Fruit fly (Drosophila melanogaster) whole organism, embryonic: ENCODE data around the gene CG8765.
A peak's percentile ranks its signal among the peaks of the same experiment; 100 is the strongest.

Source experiments
- Atf3 ChIP-seq: fragments of 200-800 bp; sonication (Bioruptor generic); optimal IDR thresholded peaks from 3 replicates; lab custom pipeline; 2016; ENCODE audit warnings: missing biosample characterization, missing genetic modification characterization
- CG10366 ChIP-seq: fragments of 200-800 bp; sonication (Bioruptor generic); IDR thresholded peaks from 2 replicates; pipeline ENCODE4 v1.3.6; 2022; ENCODE audit warnings: missing biosample characterization, missing genetic modification characterization
- CG11093 ChIP-seq: fragments of 200-800 bp; sonication (Bioruptor generic); IDR thresholded peaks from 3 replicates; pipeline ENCODE4 v1.3.6; 2022; ENCODE audit warnings: missing biosample characterization, missing genetic modification characterization
- CG11456 ChIP-seq: fragments of 200-800 bp; sonication (Bioruptor generic); IDR thresholded peaks from 3 replicates; pipeline ENCODE4 v1.3.6; 2022; ENCODE audit warnings: missing biosample characterization, missing genetic modification characterization
- CG13775 ChIP-seq: fragments of 200-800 bp; sonication (Bioruptor generic); optimal IDR thresholded peaks from 3 replicates; lab custom pipeline; 2017; ENCODE audit warnings: missing biosample characterization, mild to moderate bottlenecking, missing genetic modification characterization
- CG14014 ChIP-seq: fragments of 200-800 bp; sonication (Bioruptor generic); IDR thresholded peaks from 2 replicates; pipeline ENCODE4 v1.3.6; 2022; ENCODE audit warnings: missing biosample characterization, missing genetic modification characterization
- CG14050 ChIP-seq: fragments of 200-800 bp; sonication (Bioruptor generic); IDR thresholded peaks from 3 replicates; pipeline ENCODE4 v1.3.6; 2022; ENCODE audit warnings: missing biosample characterization, missing genetic modification characterization
- CG14441 ChIP-seq: fragments of 200-800 bp; sonication (Bioruptor generic); IDR thresholded peaks from 2 replicates; pipeline ENCODE4 v1.3.6; 2022; ENCODE audit warnings: missing biosample characterization, missing genetic modification characterization
- CG15011 ChIP-seq: fragments of 200-800 bp; sonication (Bioruptor generic); optimal IDR thresholded peaks from 3 replicates; lab custom pipeline; 2018; ENCODE audit warnings: missing biosample characterization, mild to moderate bottlenecking, missing genetic modification characterization
- CG15479 ChIP-seq: fragments of 200-800 bp; sonication (Bioruptor generic); optimal IDR thresholded peaks from 3 replicates; lab custom pipeline; 2019; ENCODE audit warnings: missing biosample characterization, mild to moderate bottlenecking, missing genetic modification characterization, moderate library complexity
- CG2129 ChIP-seq: fragments of 200-800 bp; sonication (Bioruptor generic); IDR thresholded peaks from 2 replicates; pipeline ENCODE4 v1.3.6; 2022; ENCODE audit warnings: missing biosample characterization, missing genetic modification characterization; ENCODE audit not compliant: partially characterized antibody
- CG31365 ChIP-seq: fragments of 200-800 bp; sonication (Bioruptor generic); optimal IDR thresholded peaks from 2 replicates; lab custom pipeline; 2018; ENCODE audit warnings: missing biosample characterization, mild to moderate bottlenecking, missing genetic modification characterization
- CG32772 ChIP-seq: fragments of 200-800 bp; sonication (Bioruptor generic); IDR thresholded peaks from 2 replicates; pipeline ENCODE4 v1.3.6; 2022; ENCODE audit warnings: missing biosample characterization, missing genetic modification characterization
- CG3407 ChIP-seq: fragments of 200-800 bp; sonication (Bioruptor generic); optimal IDR thresholded peaks from 2 replicates; lab custom pipeline; 2018; ENCODE audit warnings: missing biosample characterization, mild to moderate bottlenecking, missing genetic modification characterization
- CG5953 ChIP-seq: fragments of 200-800 bp; sonication (Bioruptor generic); IDR thresholded peaks from 2 replicates; pipeline ENCODE4 v1.3.6; 2022; ENCODE audit warnings: missing biosample characterization, missing genetic modification characterization
- CG7928 ChIP-seq: fragments of 200-800 bp; sonication (Bioruptor generic); optimal IDR thresholded peaks from 2 replicates; lab custom pipeline; 2017; ENCODE audit warnings: missing biosample characterization, mild to moderate bottlenecking, missing genetic modification characterization
- Dll ChIP-seq: fragments of 200-800 bp; sonication (Bioruptor generic); IDR thresholded peaks from 4 replicates; pipeline ENCODE4 v1.3.6; 2022; ENCODE audit warnings: missing biosample characterization, missing genetic modification characterization; ENCODE audit not compliant: partially characterized antibody
- HLHmδ ChIP-seq: fragments of 200-800 bp; sonication (Bioruptor generic); optimal IDR thresholded peaks from 2 replicates; lab custom pipeline; 2018; ENCODE audit warnings: missing biosample characterization, mild to moderate bottlenecking, missing genetic modification characterization, moderate library complexity
- HmgZ ChIP-seq: fragments of 200-800 bp; sonication (Bioruptor generic); optimal IDR thresholded peaks from 2 replicates; lab custom pipeline; 2018; ENCODE audit warnings: missing biosample characterization, mild to moderate bottlenecking, missing genetic modification characterization
- Hr51 ChIP-seq, 2 experiments: fragments of 200-800 bp; sonication (Bioruptor generic); optimal IDR thresholded peaks; 2 replicates in 1 of 2; 3 replicates in 1 of 2; lab custom pipeline; 2016 to 2018; ENCODE audit warnings: missing biosample characterization in 2 of 2, missing genetic modification characterization in 2 of 2, mild to moderate bottlenecking in 1 of 2, moderate library complexity in 1 of 2
- Kr ChIP-seq: fragments of 200-800 bp; sonication (Bioruptor generic); optimal IDR thresholded peaks from 2 replicates; lab custom pipeline; 2017; ENCODE audit warnings: missing biosample characterization, mild to moderate bottlenecking, missing genetic modification characterization
- NFAT ChIP-seq: fragments of 200-800 bp; sonication (Bioruptor generic); IDR thresholded peaks from 2 replicates; pipeline ENCODE4 v1.3.6; 2022; ENCODE audit warnings: missing biosample characterization, missing genetic modification characterization
- Nf-YC ChIP-seq: fragments of 200-800 bp; optimal IDR thresholded peaks from 3 replicates; lab custom pipeline; 2019; ENCODE audit warnings: missing biosample characterization, mild to moderate bottlenecking, missing genetic modification characterization, moderate library complexity
- NfI ChIP-seq: fragments of 200-800 bp; sonication (Bioruptor generic); optimal IDR thresholded peaks from 3 replicates; lab custom pipeline; 2018; ENCODE audit warnings: missing biosample characterization, mild to moderate bottlenecking, missing genetic modification characterization, moderate library complexity
- Pdp1 ChIP-seq, 2 experiments: fragments of 200-800 bp; sonication (Bioruptor generic); optimal IDR thresholded peaks; 3 replicates each; lab custom pipeline; 2016; ENCODE audit warnings: missing biosample characterization in 2 of 2, missing genetic modification characterization in 2 of 2, mild to moderate bottlenecking in 1 of 2, moderate library complexity in 1 of 2
- Side ChIP-seq: fragments of 200-800 bp; sonication (Bioruptor generic); optimal IDR thresholded peaks from 2 replicates; lab custom pipeline; 2016; ENCODE audit warnings: missing biosample characterization, missing genetic modification characterization
- Sox100B ChIP-seq: fragments of 200-800 bp; sonication (Bioruptor generic); optimal IDR thresholded peaks from 3 replicates; lab custom pipeline; 2018; ENCODE audit warnings: missing biosample characterization, mild to moderate bottlenecking, missing genetic modification characterization
- Tbp ChIP-seq: fragments of >200 bp; optimal IDR thresholded peaks from 2 replicates; lab custom pipeline; 2018; ENCODE audit warnings: missing biosample characterization, missing genetic modification characterization
- Xbp1 ChIP-seq: fragments of 200-800 bp; sonication (Bioruptor generic); optimal IDR thresholded peaks from 3 replicates; lab custom pipeline; 2016; ENCODE audit warnings: missing biosample characterization, mild to moderate bottlenecking, missing genetic modification characterization
- YL-1 ChIP-seq: fragments of 200-800 bp; sonication (Bioruptor generic); optimal IDR thresholded peaks from 3 replicates; lab custom pipeline; 2017; ENCODE audit warnings: missing biosample characterization, mild to moderate bottlenecking, missing genetic modification characterization
- amos ChIP-seq: fragments of 200-800 bp; sonication (Bioruptor generic); IDR thresholded peaks from 2 replicates; pipeline ENCODE4 v1.3.6; 2022; ENCODE audit warnings: missing biosample characterization, missing genetic modification characterization; ENCODE audit not compliant: partially characterized antibody
- aop ChIP-seq: fragments of 200-800 bp; sonication (Bioruptor generic); IDR thresholded peaks from 2 replicates; pipeline ENCODE4 v1.3.6; 2022; ENCODE audit warnings: missing biosample characterization, missing genetic modification characterization
- ap ChIP-seq: fragments of 200-800 bp; sonication (Bioruptor generic); IDR thresholded peaks from 2 replicates; pipeline ENCODE4 v1.3.6; 2022; ENCODE audit warnings: missing biosample characterization, missing genetic modification characterization
- bbx ChIP-seq: fragments of 200-800 bp; sonication (Bioruptor generic); IDR thresholded peaks from 2 replicates; pipeline ENCODE4 v1.3.6; 2022; ENCODE audit warnings: missing biosample characterization, missing genetic modification characterization; ENCODE audit not compliant: partially characterized antibody
- btn ChIP-seq: fragments of 200-800 bp; sonication (Bioruptor generic); optimal IDR thresholded peaks from 2 replicates; lab custom pipeline; 2016; ENCODE audit warnings: missing biosample characterization, missing genetic modification characterization
- chn ChIP-seq: fragments of 200-800 bp; sonication (Bioruptor generic); optimal IDR thresholded peaks from 2 replicates; lab custom pipeline; 2016; ENCODE audit warnings: missing biosample characterization, missing genetic modification characterization
- danr ChIP-seq: fragments of 200-800 bp; sonication (Bioruptor generic); IDR thresholded peaks from 2 replicates; pipeline ENCODE4 v1.3.6; 2022; ENCODE audit warnings: missing biosample characterization, missing genetic modification characterization
- dm ChIP-seq: fragments of 200-800 bp; sonication (Bioruptor generic); optimal IDR thresholded peaks from 3 replicates; lab custom pipeline; 2016; ENCODE audit warnings: missing biosample characterization, missing genetic modification characterization
- dmrt11E ChIP-seq: fragments of 200-800 bp; sonication (Bioruptor generic); optimal IDR thresholded peaks from 3 replicates; lab custom pipeline; 2018; ENCODE audit warnings: missing biosample characterization, mild to moderate bottlenecking, missing genetic modification characterization, moderate library complexity
- dmrt99B ChIP-seq: fragments of 200-800 bp; sonication (Bioruptor generic); optimal IDR thresholded peaks from 2 replicates; lab custom pipeline; 2018; ENCODE audit warnings: missing biosample characterization, mild to moderate bottlenecking, missing genetic modification characterization, moderate library complexity
- jumu ChIP-seq: fragments of 200-800 bp; sonication (Bioruptor generic); optimal IDR thresholded peaks from 3 replicates; lab custom pipeline; 2016; ENCODE audit warnings: missing biosample characterization, missing genetic modification characterization
- lilli ChIP-seq: fragments of 200-800 bp; sonication (Bioruptor generic); optimal IDR thresholded peaks from 3 replicates; lab custom pipeline; 2016; ENCODE audit warnings: missing biosample characterization, missing genetic modification characterization
- oc ChIP-seq: fragments of 200-800 bp; sonication (Bioruptor generic); optimal IDR thresholded peaks from 2 replicates; lab custom pipeline; 2018; ENCODE audit warnings: missing biosample characterization, mild to moderate bottlenecking, missing genetic modification characterization, moderate library complexity
- p53 ChIP-seq: fragments of 200-800 bp; sonication (Bioruptor generic); optimal IDR thresholded peaks from 2 replicates; lab custom pipeline; 2016; ENCODE audit warnings: missing biosample characterization, missing genetic modification characterization
- pb ChIP-seq: fragments of 200-800 bp; sonication (Bioruptor generic); optimal IDR thresholded peaks from 3 replicates; lab custom pipeline; 2016; ENCODE audit warnings: missing biosample characterization, missing genetic modification characterization
- sens ChIP-seq: fragments of 200-800 bp; sonication (Bioruptor generic); peaks from one replicate; lab custom pipeline; 2016; ENCODE audit warnings: missing biosample characterization, missing genetic modification characterization
- tgo ChIP-seq: fragments of 200-800 bp; sonication (Bioruptor generic); IDR thresholded peaks from 3 replicates; pipeline ENCODE4 v1.3.6; 2022; ENCODE audit warnings: missing biosample characterization, missing genetic modification characterization
- toy ChIP-seq: fragments of 200-800 bp; sonication (Bioruptor generic); IDR thresholded peaks from 2 replicates; pipeline ENCODE4 v1.3.6; 2022; ENCODE audit warnings: missing biosample characterization, missing genetic modification characterization
- trh ChIP-seq: fragments of 200-800 bp; sonication (Bioruptor generic); optimal IDR thresholded peaks from 2 replicates; lab custom pipeline; 2016; ENCODE audit warnings: missing biosample characterization, missing genetic modification characterization
- tup ChIP-seq: fragments of 200-800 bp; sonication (Bioruptor generic); optimal IDR thresholded peaks from 2 replicates; lab custom pipeline; 2016; ENCODE audit warnings: missing biosample characterization, mild to moderate bottlenecking, missing genetic modification characterization, moderate library complexity
- vfl ChIP-seq: fragments of 200-800 bp; sonication (Bioruptor generic); optimal IDR thresholded peaks from 2 replicates; lab custom pipeline; 2016; ENCODE audit warnings: missing biosample characterization, missing genetic modification characterization

Gene CG8765

DNA sequence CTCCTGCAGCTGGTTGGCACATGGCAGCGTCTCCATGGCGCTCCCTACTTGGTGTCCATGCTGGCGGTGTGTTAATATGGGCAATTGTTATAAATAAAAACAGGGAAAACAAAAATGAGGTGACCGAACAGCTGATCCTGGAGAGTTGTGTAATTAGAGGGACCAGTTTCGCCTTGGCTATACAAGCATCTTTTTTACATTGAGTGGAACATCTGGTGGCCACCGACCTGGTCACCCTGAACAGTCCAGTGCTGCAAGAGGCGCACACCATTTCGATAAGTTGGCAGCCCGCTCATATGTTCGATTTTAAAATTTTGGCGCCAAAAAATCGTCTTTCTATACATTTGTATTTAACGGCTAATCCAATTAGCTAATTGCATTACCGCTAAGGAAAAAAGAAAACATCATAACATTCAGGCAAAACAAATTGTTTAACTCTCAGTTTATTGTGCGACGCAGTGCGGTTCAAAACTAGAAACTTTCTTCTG lies at the start of gene CG8765, which contains the start of gene Gbeta76C (continued):
- TF ChIP-seq danr (GFP tag; lab: Robert Waterston, UW), result no peak
- peak; percentile 55 for TF ChIP-seq Xbp1 (GFP tag; lab: Kevin White, UChicago)
- no peak for TF ChIP-seq Tbp
- peak; percentile 39 for TF ChIP-seq jumu (GFP tag; lab: Kevin White, UChicago)
- TF ChIP-seq CG10366 (GFP tag; lab: Robert Waterston, UW), result no peak
- TF ChIP-seq aop, result no peak
- peak; percentile 77 for TF ChIP-seq YL-1 (GFP tag; lab: Kevin White, UChicago)
- no peak for TF ChIP-seq CG11456 (GFP tag; lab: Robert Waterston, UW)
- TF ChIP-seq tup, result no peak
- no peak for TF ChIP-seq CG7928 (GFP tag; lab: Kevin White, UChicago)
- TF ChIP-seq Side, result peak; percentile 53
- TF ChIP-seq CG2129 (GFP tag; lab: Robert Waterston, UW), result no peak
- TF ChIP-seq lilli (GFP tag; lab: Kevin White, UChicago), result peak; percentile 49
- peak; percentile 64 for TF ChIP-seq Nf-YC
- TF ChIP-seq bbx, result peak; percentile 37; the same call in 1 of the 2 replicates
- no peak for TF ChIP-seq CG14441
- peak; percentile 74 for TF ChIP-seq NFAT
- TF ChIP-seq CG15011 (GFP tag; lab: Kevin White, UChicago), result no peak
- TF ChIP-seq CG31365 (tag; lab: Kevin White, UChicago), result no peak
- TF ChIP-seq ap (GFP tag; lab: Robert Waterston, UW), result no peak
- TF ChIP-seq pb, result no peak
- TF ChIP-seq CG14050, result no peak
- peak; percentile 57; the same call in 2 of the 4 replicates for TF ChIP-seq Dll (GFP tag; lab: Robert Waterston, UW)
- no peak for TF ChIP-seq trh (GFP tag; lab: Kevin White, UChicago)
- peak; percentile 73 for TF ChIP-seq dm (GFP tag; lab: Kevin White, UChicago)
- peak; percentile 18 to 95 for TF ChIP-seq Pdp1 (GFP tag; optimal IDR thresholded peaks at IDR 0.05; lab: Kevin White, UChicago)
- peak; percentile 35 for TF ChIP-seq p53 (GFP tag; lab: Kevin White, UChicago)
- no peak for TF ChIP-seq CG14014 (GFP tag; lab: Robert Waterston, UW)
- TF ChIP-seq CG3407, result no peak
- TF ChIP-seq toy (GFP tag; lab: Robert Waterston, UW), result no peak
- no peak for TF ChIP-seq CG15479 (GFP tag; lab: Kevin White, UChicago)
- TF ChIP-seq Atf3 (GFP tag; lab: Kevin White, UChicago), result no peak
- no peak for TF ChIP-seq CG32772
- TF ChIP-seq sens, result peak; percentile 47
- TF ChIP-seq Hr51 (GFP tag; optimal IDR thresholded peaks at IDR 0.05; lab: Kevin White, UChicago), result no peak
- no peak for TF ChIP-seq Sox100B (GFP tag; lab: Kevin White, UChicago)
- TF ChIP-seq tgo (GFP tag; lab: Robert Waterston, UW), result no peak
- peak; percentile 60 for TF ChIP-seq amos
- peak; percentile 22 for TF ChIP-seq oc
- TF ChIP-seq dmrt99B (tag; lab: Kevin White, UChicago), result no peak
- TF ChIP-seq HLHmδ, result no peak
- TF ChIP-seq Kr (GFP tag; lab: Kevin White, UChicago), result no peak
- no peak for TF ChIP-seq CG13775 (GFP tag; lab: Kevin White, UChicago)
- no peak for TF ChIP-seq dmrt11E (tag; lab: Kevin White, UChicago)
- peak; percentile 55 for TF ChIP-seq vfl
- TF ChIP-seq CG5953 (GFP tag; lab: Robert Waterston, UW), result no peak
- no peak for TF ChIP-seq CG11093 (GFP tag; lab: Robert Waterston, UW)
- peak; percentile 80 for TF ChIP-seq HmgZ
- TF ChIP-seq NfI (GFP tag; lab: Kevin White, UChicago), result peak; percentile 21
- peak; percentile 32 for TF ChIP-seq chn (GFP tag; lab: Kevin White, UChicago)
- TF ChIP-seq btn, result peak; percentile 7
